Worm (Caenorhabditis elegans): ENCODE results near the gene F55G7.3.

F55G7.3 gene

DNA sequence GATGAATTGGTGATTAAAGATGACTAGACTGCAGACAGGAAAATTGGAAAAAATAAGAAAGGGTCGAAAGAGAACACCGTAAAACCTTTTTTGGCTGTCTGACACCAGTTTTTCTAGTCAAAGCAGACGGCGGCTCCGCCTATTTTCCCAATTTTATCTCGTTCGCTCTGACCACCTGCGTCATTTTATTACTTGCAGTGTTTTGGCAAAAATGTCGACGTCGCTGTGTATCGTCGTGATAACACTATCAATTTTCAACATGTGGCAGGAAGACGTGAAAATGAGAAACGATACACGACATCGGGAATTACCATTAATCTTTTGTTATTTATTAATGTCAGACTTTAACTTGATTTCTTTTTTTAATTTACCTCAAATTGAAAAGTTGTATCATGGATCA is 31.8 kb downstream of the F55G7.3 start, which contains the start of gene Y62H9A.15 (continued):
- TF ChIP-seq daf-16 (GFP tag; optimal IDR thresholded peaks at IDR 0.05) (no peak), daf-16 (tag; optimal IDR thresholded peaks at IDR 0.05) (peak; percentile 58), F10B5.3 (tag; optimal IDR thresholded peaks at IDR 0.05) (no peak), dve-1 (tag; optimal IDR thresholded peaks at IDR 0.05; ENCODE audit: insufficient read depth) (peak; percentile 18), F44E2.7 (GFP tag; IDR thresholded peaks at IDR 0.05) (no peak)

DNA sequence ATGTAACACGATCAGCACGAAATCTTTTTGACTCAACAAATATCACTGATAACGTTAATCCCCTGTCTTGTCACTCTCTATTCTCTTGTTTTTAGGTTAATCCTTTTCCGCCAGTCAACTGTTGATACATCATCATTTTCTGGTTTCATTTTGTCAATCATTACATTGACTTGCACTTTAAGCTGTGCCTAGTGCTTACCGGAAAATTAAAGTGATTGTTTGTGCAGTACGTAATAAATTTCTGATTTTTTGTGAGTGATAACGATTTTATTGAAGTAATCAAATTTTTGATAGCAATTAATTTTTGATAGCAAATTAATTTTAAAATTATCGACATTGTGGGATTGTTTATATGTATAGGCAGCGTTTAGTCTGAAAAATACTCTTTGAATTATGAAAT is 32.7 kb downstream of the F55G7.3 start:
- TF ChIP-seq nhr-237 (tag; optimal IDR thresholded peaks at IDR 0.05) (no peak), sdz-12 (GFP tag; optimal IDR thresholded peaks at IDR 0.05) (no peak), nhr-77 (tag; optimal IDR thresholded peaks at IDR 0.05) (peak; percentile 85), nhr-28 (tag; optimal IDR thresholded peaks at IDR 0.05) (peak; percentile 61), mdl-1 (tag; optimal IDR thresholded peaks at IDR 0.05) (no peak), dve-1 (tag; optimal IDR thresholded peaks at IDR 0.05; ENCODE audit: insufficient read depth) (peak; percentile 62), daf-16 (GFP tag; optimal IDR thresholded peaks at IDR 0.05) (no peak), daf-16 (tag; optimal IDR thresholded peaks at IDR 0.05) (peak; percentile 94), pqm-1 (tag; optimal IDR thresholded peaks at IDR 0.05) (peak; percentile 89), R02D3.7 (tag; optimal IDR thresholded peaks at IDR 0.05) (no peak), ztf-11 (tag; optimal IDR thresholded peaks at IDR 0.05) (no peak), tra-1 (GFP tag; IDR thresholded peaks at IDR 0.05) (peak; percentile 55; the same call in 1 of the 2 replicates), dmd-6 (GFP tag; IDR thresholded peaks at IDR 0.05) (peak; percentile 67), lin-1 (GFP tag; IDR thresholded peaks at IDR 0.05) (0 out of 2 replicates have a peak, but pooled peaks have one; percentile 29), php-3 (GFP tag; IDR thresholded peaks at IDR 0.05) (peak; percentile 90), dmd-9 (GFP tag; IDR thresholded peaks at IDR 0.05) (no peak), aha-1 (tag) (no peak)

DNA sequence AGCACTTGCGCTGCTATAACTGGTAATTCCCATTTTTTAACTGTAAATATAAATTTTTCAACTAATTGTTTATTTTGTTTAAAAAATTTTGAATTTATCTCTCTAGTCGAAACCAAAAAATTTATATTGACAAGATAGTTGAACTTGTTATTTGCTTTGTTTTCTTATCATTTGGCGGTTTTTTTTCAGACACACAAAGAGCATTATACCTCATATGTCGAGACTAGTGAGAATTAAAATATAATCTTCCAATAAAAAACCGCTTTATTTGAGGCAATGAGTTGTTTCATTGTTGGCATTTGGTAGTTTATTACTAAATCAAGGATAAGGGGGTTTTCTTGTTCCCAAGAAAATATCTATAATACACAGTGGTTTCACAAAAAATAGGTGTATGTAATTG is 33.6 kb downstream of the F55G7.3 start:
- TF ChIP-seq ctbp-1 (GFP tag; IDR thresholded peaks at IDR 0.05), result no peak
- no peak for TF ChIP-seq nhr-10 (tag; optimal IDR thresholded peaks at IDR 0.05)
- TF ChIP-seq daf-16 (GFP tag; optimal IDR thresholded peaks at IDR 0.05), result no peak
- peak; percentile 55 for TF ChIP-seq daf-16 (tag; optimal IDR thresholded peaks at IDR 0.05)
- no peak for TF ChIP-seq nhr-28 (tag; optimal IDR thresholded peaks at IDR 0.05)
- no peak for TF ChIP-seq ama-1 (optimal IDR thresholded peaks at IDR 0.05)
- TF ChIP-seq Y48G9A.11 (GFP tag; IDR thresholded peaks at IDR 0.05), result no peak
- TF ChIP-seq aha-1 (tag), result peak; percentile 70
- TF ChIP-seq fkh-10 (GFP tag; optimal IDR thresholded peaks at IDR 0.05), result no peak
- TF ChIP-seq nhr-42 (GFP tag; IDR thresholded peaks at IDR 0.05), result no peak
- no peak for TF ChIP-seq F49E8.2 (tag; optimal IDR thresholded peaks at IDR 0.05; ENCODE audit: borderline replicate concordance)
- TF ChIP-seq pqm-1 (tag; optimal IDR thresholded peaks at IDR 0.05), result peak; percentile 16

DNA sequence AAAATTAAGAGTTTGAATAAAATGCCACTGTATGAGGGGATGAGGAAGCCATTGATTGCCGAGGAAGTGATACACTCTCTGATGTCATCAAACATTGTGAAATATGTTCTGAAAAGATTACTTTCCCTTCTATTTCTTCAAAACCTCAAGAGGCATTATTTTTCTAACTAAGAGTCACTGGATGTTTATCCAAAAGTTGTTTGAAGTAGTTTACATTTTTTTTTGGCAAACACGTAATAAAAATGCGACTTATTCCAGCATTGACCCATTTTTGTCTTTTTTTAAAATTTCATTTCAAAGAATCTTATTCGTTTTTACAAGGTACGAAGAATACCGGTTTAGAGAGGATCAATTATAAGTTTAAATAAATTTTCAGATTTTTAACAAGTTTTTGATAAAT is 34.6 kb downstream of the F55G7.3 start, which contains the start of gene Y62H9A.11:
TSS of gene Y62H9A.11 (minus strand) at position 101 of the 400 bp plus-strand sequence.
- TF ChIP-seq nhr-48 (tag; optimal IDR thresholded peaks at IDR 0.05) (no peak), jun-1 (tag; optimal IDR thresholded peaks at IDR 0.05) (no peak), cey-2 (tag; optimal IDR thresholded peaks at IDR 0.05; ENCODE audit: borderline replicate concordance, insufficient read depth) (no peak), lin-13 (GFP tag; optimal IDR thresholded peaks at IDR 0.05) (no peak), set-16 (GFP tag; IDR thresholded peaks at IDR 0.05) (no peak), lin-1 (GFP tag; IDR thresholded peaks at IDR 0.05) (no peak), ZK337.2 (GFP tag; IDR thresholded peaks at IDR 0.05) (no peak), dmd-6 (GFP tag; IDR thresholded peaks at IDR 0.05) (no peak), duxl-1 (tag; optimal IDR thresholded peaks at IDR 0.05; ENCODE audit: poor library complexity) (no peak), hmg-1.1 (GFP tag; IDR thresholded peaks at IDR 0.05) (no peak), ceh-62 (tag; optimal IDR thresholded peaks at IDR 0.05) (no peak), daf-8 (GFP tag; IDR thresholded peaks at IDR 0.05) (no peak), nhr-102 (tag; optimal IDR thresholded peaks at IDR 0.05) (no peak), daf-12 (tag; optimal IDR thresholded peaks at IDR 0.05) (no peak), sdz-12 (GFP tag; optimal IDR thresholded peaks at IDR 0.05) (no peak), fos-1 (tag; optimal IDR thresholded peaks at IDR 0.05) (no peak), Y75B8A.6 (GFP tag; IDR thresholded peaks at IDR 0.05) (no peak), nhr-28 (tag; optimal IDR thresholded peaks at IDR 0.05) (no peak), Y5F2A.4 (GFP tag; optimal IDR thresholded peaks at IDR 0.05) (no peak), T26A8.4 (GFP tag; IDR thresholded peaks at IDR 0.05) (no peak)

All from whole organism, L4 larva.